Worm (Caenorhabditis elegans) whole organism, mixed stage, embryonic: ENCODE results near the gene F56D1.1.

Experiments used
- M03D4.4 ChIP-seq: sonication (generic microtip); optimal IDR thresholded peaks from 2 replicates; lab custom pipeline; 2017; ENCODE audit warnings: mild to moderate bottlenecking, missing genetic modification characterization, missing compliant biosample characterization
- bed-3 ChIP-seq: fragments of 200-800 bp; sonication (Bioruptor generic); optimal IDR thresholded peaks from 3 replicates; lab custom pipeline; 2018; ENCODE audit warnings: mild to moderate bottlenecking, missing genetic modification characterization, moderate library complexity, missing compliant biosample characterization
- blmp-1 ChIP-seq: fragments of 150-350 bp; optimal IDR thresholded peaks from 2 replicates; lab custom pipeline; 2014; ENCODE audit warnings: missing biosample characterization, missing genetic modification characterization
- ceh-39 ChIP-seq: fragments of 150-350 bp; optimal IDR thresholded peaks from 2 replicates; lab custom pipeline; 2014; ENCODE audit warnings: missing biosample characterization, missing genetic modification characterization
- ceh-43 ChIP-seq: fragments of 200-800 bp; sonication (Bioruptor generic); optimal IDR thresholded peaks from 2 replicates; lab custom pipeline; 2018; ENCODE audit warnings: mild to moderate bottlenecking, missing genetic modification characterization, moderate library complexity, missing compliant biosample characterization
- ceh-83 ChIP-seq: fragments of 200-800 bp; sonication (Bioruptor generic); optimal IDR thresholded peaks from 2 replicates; lab custom pipeline; 2018; ENCODE audit warnings: mild to moderate bottlenecking, missing genetic modification characterization, missing compliant biosample characterization
- ces-1 ChIP-seq: fragments of 150-350 bp; optimal IDR thresholded peaks from 2 replicates; lab custom pipeline; 2014; ENCODE audit warnings: missing biosample characterization, missing genetic modification reagents, missing genetic modification characterization
- cnd-1 ChIP-seq: fragments of 200-800 bp; sonication (Bioruptor generic); optimal IDR thresholded peaks from 2 replicates; lab custom pipeline; 2018; ENCODE audit warnings: mild to moderate bottlenecking, missing genetic modification characterization, missing compliant biosample characterization
- drap-1 ChIP-seq: fragments of 200-800 bp; sonication (Bioruptor generic); optimal IDR thresholded peaks from 3 replicates; lab custom pipeline; 2018; ENCODE audit warnings: mild to moderate bottlenecking, missing genetic modification characterization, missing compliant biosample characterization
- elt-1 ChIP-seq: sonication (generic microtip); optimal IDR thresholded peaks from 2 replicates; lab custom pipeline; 2017; ENCODE audit warnings: missing genetic modification characterization, mild to moderate bottlenecking, missing compliant biosample characterization, antibody characterized with exemption, moderate library complexity, borderline replicate concordance; ENCODE audit not compliant: insufficient read depth
- elt-3 ChIP-seq: fragments of 150-350 bp; optimal IDR thresholded peaks from 2 replicates; lab custom pipeline; 2014; ENCODE audit warnings: missing biosample characterization, missing genetic modification characterization
- flh-1 ChIP-seq: fragments of 200-800 bp; sonication (Bioruptor generic); optimal IDR thresholded peaks from 2 replicates; lab custom pipeline; 2018; ENCODE audit warnings: mild to moderate bottlenecking, missing genetic modification characterization, moderate library complexity, missing compliant biosample characterization
- ham-2 ChIP-seq: fragments of 200-800 bp; sonication (Bioruptor generic); optimal IDR thresholded peaks from 2 replicates; lab custom pipeline; 2018; ENCODE audit warnings: mild to moderate bottlenecking, missing genetic modification characterization, missing compliant biosample characterization
- hlh-1 ChIP-seq: fragments of 150-350 bp; optimal IDR thresholded peaks from 2 replicates; lab custom pipeline; 2014; ENCODE audit warnings: missing biosample characterization, missing genetic modification reagents, missing genetic modification characterization
- lin-13 ChIP-seq: fragments of 150-350 bp; optimal IDR thresholded peaks from 2 replicates; lab custom pipeline; 2014; ENCODE audit warnings: missing biosample characterization, missing genetic modification characterization
- lin-32 ChIP-seq: fragments of 200-800 bp; sonication (Bioruptor generic); optimal IDR thresholded peaks from 2 replicates; lab custom pipeline; 2018; ENCODE audit warnings: mild to moderate bottlenecking, missing genetic modification characterization, missing compliant biosample characterization
- lsy-2 ChIP-seq: fragments of 150-350 bp; optimal IDR thresholded peaks from 2 replicates; lab custom pipeline; 2014; ENCODE audit warnings: missing biosample characterization, missing genetic modification characterization
- mab-5 ChIP-seq: fragments of 150-350 bp; optimal IDR thresholded peaks from 2 replicates; lab custom pipeline; 2014; ENCODE audit warnings: missing biosample characterization, missing genetic modification characterization
- mep-1 ChIP-seq: fragments of 150-350 bp; optimal IDR thresholded peaks from 2 replicates; lab custom pipeline; 2017; ENCODE audit warnings: missing biosample characterization, missing genetic modification reagents, missing genetic modification characterization, inconsistent platforms
- mls-2 ChIP-seq: sonication (generic microtip); optimal IDR thresholded peaks from 2 replicates; lab custom pipeline; 2016; ENCODE audit warnings: mild to moderate bottlenecking, missing genetic modification characterization, moderate library complexity, missing compliant biosample characterization
- nhr-12 ChIP-seq: fragments of 150-350 bp; optimal IDR thresholded peaks from 2 replicates; lab custom pipeline; 2014; ENCODE audit warnings: missing biosample characterization, missing genetic modification characterization
- nhr-2 ChIP-seq: fragments of 150-350 bp; optimal IDR thresholded peaks from 2 replicates; lab custom pipeline; 2014; ENCODE audit warnings: missing biosample characterization, missing genetic modification characterization
- nhr-237 ChIP-seq: fragments of 150-350 bp; optimal IDR thresholded peaks from 2 replicates; lab custom pipeline; 2014; ENCODE audit warnings: missing biosample characterization, missing genetic modification characterization
- nhr-28 ChIP-seq: fragments of 150-350 bp; optimal IDR thresholded peaks from 2 replicates; lab custom pipeline; 2014; ENCODE audit warnings: missing biosample characterization, missing genetic modification characterization
- nhr-76 ChIP-seq: sonication (generic microtip); optimal IDR thresholded peaks from 2 replicates; lab custom pipeline; 2017; ENCODE audit warnings: missing biosample characterization, missing genetic modification characterization
- pha-4 ChIP-seq: fragments of 150-350 bp; optimal IDR thresholded peaks from 2 replicates; lab custom pipeline; 2018; ENCODE audit warnings: missing biosample characterization, missing genetic modification reagents, missing genetic modification characterization
- sem-2 ChIP-seq: fragments of 200-800 bp; sonication (Bioruptor generic); optimal IDR thresholded peaks from 2 replicates; lab custom pipeline; 2018; ENCODE audit warnings: mild to moderate bottlenecking, missing genetic modification characterization, missing compliant biosample characterization
- snpc-4 ChIP-seq: fragments of 150-350 bp; optimal IDR thresholded peaks from 2 replicates; lab custom pipeline; 2014; ENCODE audit warnings: missing biosample characterization, missing genetic modification characterization
- sptf-1 ChIP-seq: sonication (generic microtip); optimal IDR thresholded peaks from 2 replicates; lab custom pipeline; 2017; ENCODE audit warnings: mild to moderate bottlenecking, missing genetic modification characterization, moderate library complexity, missing compliant biosample characterization
- tbx-8 ChIP-seq: fragments of 200-800 bp; sonication (Bioruptor generic); optimal IDR thresholded peaks from 2 replicates; lab custom pipeline; 2018; ENCODE audit warnings: mild to moderate bottlenecking, missing genetic modification characterization, moderate library complexity, missing compliant biosample characterization
- unc-120 ChIP-seq: sonication (generic microtip); optimal IDR thresholded peaks from 2 replicates; lab custom pipeline; 2017; ENCODE audit warnings: missing genetic modification characterization, missing compliant biosample characterization; ENCODE audit not compliant: poor library complexity, severe bottlenecking
- unc-39 ChIP-seq: fragments of 150-350 bp; optimal IDR thresholded peaks from 2 replicates; lab custom pipeline; 2014; ENCODE audit warnings: missing biosample characterization, missing genetic modification characterization
- unc-62 ChIP-seq: fragments of 150-350 bp; optimal IDR thresholded peaks from 2 replicates; lab custom pipeline; 2014; ENCODE audit warnings: missing biosample characterization, missing genetic modification reagents, missing genetic modification characterization
- zip-8 ChIP-seq: fragments of 150-350 bp; optimal IDR thresholded peaks from 2 replicates; lab custom pipeline; 2014; ENCODE audit warnings: missing biosample characterization, missing genetic modification characterization
- ztf-11 ChIP-seq: fragments of 150-350 bp; optimal IDR thresholded peaks from 2 replicates; lab custom pipeline; 2014; ENCODE audit warnings: missing biosample characterization, missing genetic modification characterization

F56D1.1 gene

ce11 chrII:5465729-5466408, 12.5 kb upstream of the F56D1.1 start, which contains the start of gene clr-1:
TSS of gene clr-1 (plus strand) at chrII:5466358.
- TF ChIP-seq nhr-28 (tag; lab: Kevin White, UChicago): no peak
- TF ChIP-seq bed-3 (GFP tag; lab: Kevin White, UChicago): no peak
- TF ChIP-seq hlh-1 (tag; lab: Kevin White, UChicago): peak; percentile 74
- peak; percentile 27 for TF ChIP-seq unc-120
- TF ChIP-seq nhr-76 (tag; lab: Kevin White, UChicago): no peak
- no peak for TF ChIP-seq flh-1 (GFP tag; lab: Kevin White, UChicago)
- TF ChIP-seq elt-3 (tag; lab: Kevin White, UChicago): no peak
- TF ChIP-seq pha-4 (tag; lab: Kevin White, UChicago): no peak

- no peak for TF ChIP-seq lin-32
- no peak for TF ChIP-seq nhr-76 (tag; lab: Kevin White, UChicago)
- no peak for TF ChIP-seq drap-1 (GFP tag; lab: Kevin White, UChicago)
- TF ChIP-seq mab-5: no peak
- TF ChIP-seq ceh-39 (tag; lab: Kevin White, UChicago): no peak
- no peak for TF ChIP-seq unc-39 (tag; lab: Kevin White, UChicago)
- TF ChIP-seq nhr-2 (tag; lab: Kevin White, UChicago): no peak
- no peak for TF ChIP-seq ztf-11
- TF ChIP-seq tbx-8: no peak
- no peak for TF ChIP-seq flh-1 (GFP tag; lab: Kevin White, UChicago)
- no peak for TF ChIP-seq ceh-43
- TF ChIP-seq blmp-1 (tag; lab: Kevin White, UChicago): no peak
- no peak for TF ChIP-seq M03D4.4 (tag; lab: Kevin White, UChicago)
- no peak for TF ChIP-seq ham-2 (GFP tag; lab: Kevin White, UChicago)
- TF ChIP-seq lsy-2: peak; percentile 73
- TF ChIP-seq hlh-1 (tag; lab: Kevin White, UChicago): no peak
- TF ChIP-seq lin-13 (tag; lab: Kevin White, UChicago): peak; percentile 42
- no peak for TF ChIP-seq unc-120
- no peak for TF ChIP-seq bed-3 (GFP tag; lab: Kevin White, UChicago)
- TF ChIP-seq nhr-237 (tag; lab: Kevin White, UChicago): peak; percentile 34
- no peak for TF ChIP-seq sptf-1 (tag; lab: Kevin White, UChicago)
- TF ChIP-seq nhr-12 (tag; lab: Kevin White, UChicago): no peak
- TF ChIP-seq unc-62 (GFP tag; lab: Kevin White, UChicago): no peak
- TF ChIP-seq pha-4 (tag; lab: Kevin White, UChicago): no peak
- TF ChIP-seq ces-1 (GFP tag; lab: Kevin White, UChicago): peak; percentile 84
- no peak for TF ChIP-seq sem-2 (GFP tag; lab: Kevin White, UChicago)
- no peak for TF ChIP-seq snpc-4 (tag; lab: Kevin White, UChicago)
- no peak for TF ChIP-seq cnd-1 (tag; lab: Kevin White, UChicago)
- TF ChIP-seq ceh-83 (GFP tag; lab: Kevin White, UChicago): no peak
- TF ChIP-seq nhr-28 (tag; lab: Kevin White, UChicago): no peak
- TF ChIP-seq elt-3 (tag; lab: Kevin White, UChicago): no peak
- no peak for TF ChIP-seq mls-2
- TF ChIP-seq mep-1 (tag; lab: Kevin White, UChicago): peak; percentile 11
- no peak for TF ChIP-seq elt-1 (tag; lab: Kevin White, UChicago)
- TF ChIP-seq zip-8 (tag; lab: Kevin White, UChicago): no peak
These were observed 4.4 kb upstream of the F56D1.1 start, which contains the start of gene mrps-16 for ce11 chrII:5473946-5474423. TSS of gene mrps-16 (plus strand) at chrII:5474373.

- TF ChIP-seq nhr-12 (tag; lab: Kevin White, UChicago) (no peak), unc-39 (tag; lab: Kevin White, UChicago) (no peak), ham-2 (GFP tag; lab: Kevin White, UChicago) (no peak), ces-1 (GFP tag; lab: Kevin White, UChicago) (no peak), zip-8 (tag; lab: Kevin White, UChicago) (no peak), mep-1 (tag; lab: Kevin White, UChicago) (no peak), snpc-4 (tag; lab: Kevin White, UChicago) (no peak), blmp-1 (tag; lab: Kevin White, UChicago) (no peak), ztf-11 (no peak), nhr-237 (tag; lab: Kevin White, UChicago) (no peak), elt-1 (tag; lab: Kevin White, UChicago) (no peak), lin-13 (tag; lab: Kevin White, UChicago) (no peak), lsy-2 (no peak), ceh-39 (tag; lab: Kevin White, UChicago) (no peak), nhr-2 (tag; lab: Kevin White, UChicago) (no peak)
These were observed 3.5 kb upstream of the F56D1.1 start, which contains the start of gene ilcr-2 for ce11 chrII:5474946-5475345. TSS of gene ilcr-2 (plus strand) at chrII:5475246.
